Worm (Caenorhabditis elegans) whole organism, L2 larva: ENCODE results near the gene F56C3.4.
A peak's percentile ranks its signal among the peaks of the same experiment; 100 is the strongest.

Source experiments
- C34F6.9 ChIP-seq: fragments of 150-350 bp; optimal IDR thresholded peaks from 2 replicates; lab custom pipeline; 2014; ENCODE audit warnings: missing biosample characterization, missing genetic modification characterization
- F13H6.1 ChIP-seq: sonication (generic microtip); optimal IDR thresholded peaks from 2 replicates; lab custom pipeline; 2016; ENCODE audit warnings: missing genetic modification characterization, missing compliant biosample characterization
- R02D3.7 ChIP-seq: fragments of 150-350 bp; optimal IDR thresholded peaks from 2 replicates; lab custom pipeline; 2014; ENCODE audit warnings: missing biosample characterization, missing genetic modification characterization
- Y55F3AM.14 ChIP-seq: fragments of 200-800 bp; sonication (Bioruptor generic); optimal IDR thresholded peaks from 2 replicates; lab custom pipeline; 2018; ENCODE audit warnings: mild to moderate bottlenecking, missing genetic modification characterization, missing compliant biosample characterization
- ZK546.5 ChIP-seq: sonication (generic microtip); optimal IDR thresholded peaks from 2 replicates; lab custom pipeline; 2017; ENCODE audit warnings: missing biosample characterization, missing genetic modification characterization
- alr-1 ChIP-seq: fragments of 150-350 bp; optimal IDR thresholded peaks from 2 replicates; lab custom pipeline; 2014; ENCODE audit warnings: missing biosample characterization, missing genetic modification characterization
- aly-2 ChIP-seq: fragments of 150-350 bp; optimal IDR thresholded peaks from 2 replicates; lab custom pipeline; 2014; ENCODE audit warnings: missing biosample characterization, missing genetic modification characterization
- ama-1 ChIP-seq: fragments of 150-350 bp; optimal IDR thresholded peaks from 2 replicates; lab custom pipeline; 2018; ENCODE audit warnings: inconsistent platforms
- blmp-1 ChIP-seq: sonication (generic microtip); optimal IDR thresholded peaks from 2 replicates; lab custom pipeline; 2017; ENCODE audit warnings: missing genetic modification characterization, mild to moderate bottlenecking, missing compliant biosample characterization, antibody characterized with exemption, moderate library complexity; ENCODE audit not compliant: insufficient read depth
- ceh-16 ChIP-seq: fragments of 150-350 bp; optimal IDR thresholded peaks from 2 replicates; lab custom pipeline; 2014; ENCODE audit warnings: missing biosample characterization, missing genetic modification characterization
- ceh-82 ChIP-seq: fragments of 150-350 bp; optimal IDR thresholded peaks from 2 replicates; lab custom pipeline; 2014; ENCODE audit warnings: missing biosample characterization, missing genetic modification characterization
- crh-2 ChIP-seq: sonication (generic microtip); optimal IDR thresholded peaks from 2 replicates; lab custom pipeline; 2017; ENCODE audit warnings: missing biosample characterization, missing genetic modification characterization
- dmd-4 ChIP-seq: sonication (generic microtip); optimal IDR thresholded peaks from 2 replicates; lab custom pipeline; 2017; ENCODE audit warnings: missing biosample characterization, missing genetic modification characterization
- egl-27 ChIP-seq: sonication (generic microtip); optimal IDR thresholded peaks from 3 replicates; lab custom pipeline; 2017; ENCODE audit warnings: missing biosample characterization, missing genetic modification reagents, missing genetic modification characterization
- elt-1 ChIP-seq: fragments of 150-350 bp; optimal IDR thresholded peaks from 2 replicates; lab custom pipeline; 2014; ENCODE audit warnings: missing biosample characterization, missing genetic modification characterization
- elt-3 ChIP-seq: sonication (generic microtip); optimal IDR thresholded peaks from 2 replicates; lab custom pipeline; 2017; ENCODE audit warnings: missing biosample characterization, missing genetic modification characterization
- fos-1 ChIP-seq: fragments of 150-350 bp; optimal IDR thresholded peaks from 2 replicates; lab custom pipeline; 2014; ENCODE audit warnings: missing biosample characterization, missing genetic modification characterization
- gmeb-1 ChIP-seq: fragments of 150-350 bp; optimal IDR thresholded peaks from 2 replicates; lab custom pipeline; 2014; ENCODE audit warnings: missing biosample characterization, missing genetic modification characterization
- lin-11 ChIP-seq: fragments of 150-350 bp; sonication (generic microtip); optimal IDR thresholded peaks from 2 replicates; lab custom pipeline; 2014; ENCODE audit warnings: missing biosample characterization, missing genetic modification characterization, inconsistent platforms, mixed read lengths
- lin-13 ChIP-seq: fragments of 150-350 bp; optimal IDR thresholded peaks from 2 replicates; lab custom pipeline; 2014; ENCODE audit warnings: missing biosample characterization, missing genetic modification reagents, missing genetic modification characterization
- lin-39 ChIP-seq: fragments of 150-350 bp; optimal IDR thresholded peaks from 2 replicates; lab custom pipeline; 2014; ENCODE audit warnings: missing biosample characterization, missing genetic modification reagents, missing genetic modification characterization
- lsy-2 ChIP-seq, 2 experiments: fragments of 150-350 bp in 1 of 2; sonication (generic microtip) in 1 of 2; optimal IDR thresholded peaks; 2 replicates each; lab custom pipeline; 2014 to 2017; ENCODE audit warnings: missing biosample characterization in 2 of 2, missing genetic modification characterization in 2 of 2
- mab-5 ChIP-seq: fragments of 150-350 bp; optimal IDR thresholded peaks from 2 replicates; lab custom pipeline; 2014; ENCODE audit warnings: missing biosample characterization, missing genetic modification characterization
- mbf-1 ChIP-seq: sonication (generic microtip); optimal IDR thresholded peaks from 2 replicates; lab custom pipeline; 2017; ENCODE audit warnings: missing biosample characterization, missing genetic modification characterization
- mdl-1 ChIP-seq, 2 experiments: fragments of 150-350 bp in 1 of 2; sonication (generic microtip) in 1 of 2; optimal IDR thresholded peaks; 2 replicates each; lab custom pipeline; 2017; ENCODE audit warnings: missing biosample characterization in 2 of 2, missing genetic modification characterization in 2 of 2
- nhr-10 ChIP-seq: sonication (generic microtip); optimal IDR thresholded peaks from 2 replicates; lab custom pipeline; 2017; ENCODE audit warnings: missing biosample characterization, missing genetic modification characterization
- nhr-11 ChIP-seq: fragments of 150-350 bp; optimal IDR thresholded peaks from 2 replicates; lab custom pipeline; 2014; ENCODE audit warnings: missing biosample characterization, missing genetic modification characterization
- nhr-12 ChIP-seq: fragments of 150-350 bp; optimal IDR thresholded peaks from 2 replicates; lab custom pipeline; 2014; ENCODE audit warnings: missing biosample characterization, missing genetic modification characterization
- nhr-129 ChIP-seq: fragments of 150-350 bp; optimal IDR thresholded peaks from 2 replicates; lab custom pipeline; 2014; ENCODE audit warnings: missing biosample characterization, missing genetic modification characterization
- nhr-21 ChIP-seq: fragments of 150-350 bp; optimal IDR thresholded peaks from 2 replicates; lab custom pipeline; 2014; ENCODE audit warnings: missing biosample characterization, missing genetic modification characterization
- nhr-23 ChIP-seq: fragments of 150-350 bp; optimal IDR thresholded peaks from 2 replicates; lab custom pipeline; 2014; ENCODE audit warnings: missing biosample characterization, missing genetic modification reagents, missing genetic modification characterization
- nhr-237 ChIP-seq: fragments of 150-350 bp; optimal IDR thresholded peaks from 2 replicates; lab custom pipeline; 2014; ENCODE audit warnings: missing biosample characterization, missing genetic modification characterization
- nhr-25 ChIP-seq: fragments of 150-350 bp; sonication (generic microtip); optimal IDR thresholded peaks from 3 replicates; lab custom pipeline; 2014; ENCODE audit warnings: missing biosample characterization, missing genetic modification characterization
- nhr-6 ChIP-seq: fragments of 150-350 bp; optimal IDR thresholded peaks from 2 replicates; lab custom pipeline; 2014; ENCODE audit warnings: missing biosample characterization, missing genetic modification characterization
- nhr-77 ChIP-seq: fragments of 150-350 bp; optimal IDR thresholded peaks from 2 replicates; lab custom pipeline; 2014; ENCODE audit warnings: missing biosample characterization, missing genetic modification characterization
- peb-1 ChIP-seq: fragments of 150-350 bp; optimal IDR thresholded peaks from 2 replicates; lab custom pipeline; 2014; ENCODE audit warnings: missing biosample characterization, missing genetic modification characterization
- sem-4 ChIP-seq: fragments of 150-350 bp; optimal IDR thresholded peaks from 2 replicates; lab custom pipeline; 2014; ENCODE audit warnings: missing biosample characterization, missing genetic modification reagents, missing genetic modification characterization
- skn-1 ChIP-seq: sonication (generic microtip); optimal IDR thresholded peaks from 2 replicates; lab custom pipeline; 2017; ENCODE audit warnings: missing biosample characterization, missing genetic modification characterization
- sma-3 ChIP-seq: sonication (generic microtip); optimal IDR thresholded peaks from 2 replicates; lab custom pipeline; 2016; ENCODE audit warnings: missing genetic modification reagents, missing genetic modification characterization, missing compliant biosample characterization
- sma-9 ChIP-seq, 2 experiments: fragments of 150-350 bp in 1 of 2; sonication (generic microtip) in 1 of 2; optimal IDR thresholded peaks; 2 replicates each; lab custom pipeline; 2014 to 2016; ENCODE audit warnings: missing genetic modification characterization in 2 of 2, mild to moderate bottlenecking in 1 of 2, missing biosample characterization in 1 of 2, missing compliant biosample characterization in 1 of 2, missing genetic modification reagents in 1 of 2, moderate library complexity in 1 of 2
- snpc-4 ChIP-seq: fragments of 150-350 bp; optimal IDR thresholded peaks from 2 replicates; lab custom pipeline; 2014; ENCODE audit warnings: missing biosample characterization, missing genetic modification characterization
- unc-39 ChIP-seq: fragments of 150-350 bp; optimal IDR thresholded peaks from 2 replicates; lab custom pipeline; 2014; ENCODE audit warnings: missing biosample characterization, missing genetic modification characterization
- unc-55 ChIP-seq: fragments of 150-350 bp; sonication (generic microtip); optimal IDR thresholded peaks from 3 replicates; lab custom pipeline; 2014; ENCODE audit warnings: missing biosample characterization, missing genetic modification reagents, missing genetic modification characterization
- unc-62 ChIP-seq: fragments of 150-350 bp; optimal IDR thresholded peaks from 2 replicates; lab custom pipeline; 2014; ENCODE audit warnings: missing biosample characterization, missing genetic modification reagents, missing genetic modification characterization
- zag-1 ChIP-seq: fragments of 150-350 bp; optimal IDR thresholded peaks from 2 replicates; lab custom pipeline; 2014; ENCODE audit warnings: missing biosample characterization, missing genetic modification characterization
- ztf-1 ChIP-seq: fragments of 200-800 bp; sonication (Bioruptor generic); conservative IDR thresholded peaks from 2 replicates; pipeline ENCODE4 v1.3.6; 2022; ENCODE audit warnings: missing genetic modification characterization, missing compliant biosample characterization
- ztf-11 ChIP-seq: sonication (generic microtip); optimal IDR thresholded peaks from 2 replicates; lab custom pipeline; 2017; ENCODE audit warnings: missing biosample characterization, missing genetic modification characterization
- ztf-4 ChIP-seq: fragments of 150-350 bp; optimal IDR thresholded peaks from 2 replicates; lab custom pipeline; 2014; ENCODE audit warnings: missing biosample characterization, missing genetic modification characterization

Gene F56C3.4

ce11 chrX:1389382-1389983 lies 29.0 kb upstream of the F56C3.4 start:
- TF ChIP-seq Y55F3AM.14 (peak; percentile 74), sma-9 (GFP tag; optimal IDR thresholded peaks at IDR 0.05; lab: Kevin White, UChicago) (peak; percentile 89), sma-9 (tag; optimal IDR thresholded peaks at IDR 0.05; lab: Kevin White, UChicago) (no peak), sem-4 (tag; lab: Kevin White, UChicago) (peak; percentile 94), blmp-1 (tag; lab: Kevin White, UChicago) (no peak), nhr-10 (tag; lab: Kevin White, UChicago) (peak; percentile 85), dmd-4 (peak; percentile 73), nhr-21 (peak; percentile 99), mab-5 (tag; lab: Kevin White, UChicago) (peak; percentile 66), snpc-4 (tag; lab: Kevin White, UChicago) (peak; percentile 34), gmeb-1 (tag; lab: Kevin White, UChicago) (peak; percentile 87), egl-27 (tag; lab: Kevin White, UChicago) (peak; percentile 93), ama-1 (no peak), crh-2 (peak; percentile 96), elt-3 (tag; lab: Kevin White, UChicago) (no peak), ztf-4 (tag; lab: Kevin White, UChicago) (peak; percentile 88), unc-62 (no peak), ztf-11 (tag; lab: Kevin White, UChicago) (no peak), zag-1 (peak; percentile 59), skn-1 (tag; lab: Kevin White, UChicago) (peak; percentile 91), nhr-6 (peak; percentile 95), unc-55 (GFP tag; lab: Kevin White, UChicago) (peak; percentile 85), unc-39 (tag; lab: Kevin White, UChicago) (no peak), lin-39 (tag; lab: Kevin White, UChicago) (no peak), lin-13 (GFP tag; lab: Kevin White, UChicago) (peak; percentile 93), F13H6.1 (tag; lab: Kevin White, UChicago) (peak; percentile 85), peb-1 (tag; lab: Kevin White, UChicago) (no peak), lsy-2 (tag; optimal IDR thresholded peaks at IDR 0.05; lab: Kevin White, UChicago) (peak; percentile 83 to 93), ceh-82 (tag; lab: Kevin White, UChicago) (peak; percentile 87), aly-2 (tag; lab: Kevin White, UChicago) (peak; percentile 59), fos-1 (peak; percentile 96), mbf-1 (peak; percentile 62), ZK546.5 (tag; lab: Kevin White, UChicago) (peak; percentile 46), lin-11 (tag; lab: Kevin White, UChicago) (no peak), nhr-25 (peak; percentile 95), nhr-129 (peak; percentile 96), ztf-1 (GFP tag; lab: Robert Waterston, UW) (no peak), nhr-77 (tag; lab: Kevin White, UChicago) (peak; percentile 87), nhr-11 (peak; percentile 38), elt-1 (no peak), R02D3.7 (tag; lab: Kevin White, UChicago) (peak; percentile 45), sma-3 (GFP tag; lab: Kevin White, UChicago) (peak; percentile 94), nhr-237 (tag; lab: Kevin White, UChicago) (peak; percentile 92), mdl-1 (tag; optimal IDR thresholded peaks at IDR 0.05; lab: Kevin White, UChicago) (peak; percentile 7 to 80), C34F6.9 (tag; lab: Kevin White, UChicago) (peak; percentile 84), nhr-12 (tag; lab: Kevin White, UChicago) (peak; percentile 66), nhr-23 (tag; lab: Kevin White, UChicago) (no peak), ceh-16 (tag; lab: Kevin White, UChicago) (peak; percentile 80), alr-1 (tag; lab: Kevin White, UChicago) (no peak)
